Fruit fly (Drosophila melanogaster): ENCODE results near the gene CG14696.

- TF ChIP-seq OdsH (GFP tag; optimal IDR thresholded peaks at IDR 0.05) (no peak), CG6808 (GFP tag; optimal IDR thresholded peaks at IDR 0.05) (no peak), pdm3 (GFP tag; optimal IDR thresholded peaks at IDR 0.05) (no peak), CG15336 (GFP tag; IDR thresholded peaks at IDR 0.05) (no peak), vri (GFP tag; optimal IDR thresholded peaks at IDR 0.05) (no peak), Hr39 (GFP tag; optimal IDR thresholded peaks at IDR 0.05) (no peak), dac (GFP tag; optimal IDR thresholded peaks at IDR 0.05) (no peak), CG31627 (GFP tag; optimal IDR thresholded peaks at IDR 0.05) (no peak), Ets21C (GFP tag; optimal IDR thresholded peaks at IDR 0.05) (no peak), CG1621 (tag; optimal IDR thresholded peaks at IDR 0.05) (no peak), CG11762 (GFP tag; optimal IDR thresholded peaks at IDR 0.05; ENCODE audit: insufficient read depth) (no peak)
These were observed 32.5 kb downstream of the CG14696 start, which contains the start of gene CG4565 for dm6 chr3R:10852232-10852774.
